Worm (Caenorhabditis elegans): ENCODE results near the gene smrc-1.

Gene smrc-1

DNA sequence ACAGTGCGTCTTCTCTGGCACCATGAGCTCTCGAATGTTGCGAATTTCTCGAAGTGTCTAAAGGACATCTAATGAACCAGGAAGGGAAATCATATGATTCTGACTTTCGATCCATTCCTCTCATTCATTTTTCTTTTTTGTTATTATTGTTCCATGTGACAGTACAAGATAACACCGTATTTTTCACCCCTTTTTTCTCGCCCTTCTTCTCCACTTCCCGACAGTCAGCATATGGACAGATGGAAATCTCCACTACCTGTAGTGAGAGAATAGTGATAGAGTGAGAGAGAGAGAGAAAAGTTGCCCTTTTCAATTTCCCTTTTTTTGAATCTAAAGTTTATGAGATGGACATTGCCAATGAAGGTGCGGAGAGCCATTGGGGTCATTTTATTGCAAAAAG is 29.9 kb upstream of the smrc-1 start:
- TF ChIP-seq flt-1 (GFP tag; IDR thresholded peaks at IDR 0.05) (no peak), ama-1 (optimal IDR thresholded peaks at IDR 0.05) (no peak), aly-1 (tag; optimal IDR thresholded peaks at IDR 0.05) (no peak), pes-1 (GFP tag; IDR thresholded peaks at IDR 0.05) (no peak), ceh-36 (tag; optimal IDR thresholded peaks at IDR 0.05) (no peak), hnd-1 (tag; optimal IDR thresholded peaks at IDR 0.05) (no peak), ceh-13 (GFP tag; optimal IDR thresholded peaks at IDR 0.05) (no peak), ets-7 (tag; optimal IDR thresholded peaks at IDR 0.05) (no peak), tbx-37 (GFP tag; conservative IDR thresholded peaks at IDR 0.05) (no peak)

DNA sequence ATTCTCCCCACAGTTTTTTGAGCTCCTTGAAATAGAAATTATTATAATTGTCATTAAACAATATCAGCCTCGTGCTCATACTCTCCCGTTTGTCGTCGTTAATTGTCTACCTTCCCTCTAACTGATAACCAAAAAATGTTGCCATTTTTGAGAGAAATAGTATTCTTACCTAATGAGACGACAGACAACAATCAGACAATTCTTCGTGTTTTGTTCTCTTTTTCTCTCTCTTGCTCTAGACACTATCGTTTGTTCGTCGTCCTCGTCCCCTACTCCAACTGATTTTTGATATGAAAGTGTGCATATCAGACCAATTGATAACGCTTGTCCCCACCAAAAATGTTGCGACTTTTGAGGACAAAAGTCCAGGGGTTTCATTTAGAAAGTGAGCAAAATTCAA is 29.2 kb upstream of the smrc-1 start:
- TF ChIP-seq hmbx-1 (tag; optimal IDR thresholded peaks at IDR 0.05): no peak
- no peak for TF ChIP-seq ets-7 (tag; optimal IDR thresholded peaks at IDR 0.05)
- TF ChIP-seq ama-1 (optimal IDR thresholded peaks at IDR 0.05): no peak
- TF ChIP-seq flt-1 (GFP tag; IDR thresholded peaks at IDR 0.05): no peak
- no peak for TF ChIP-seq hnd-1 (tag; optimal IDR thresholded peaks at IDR 0.05)

DNA sequence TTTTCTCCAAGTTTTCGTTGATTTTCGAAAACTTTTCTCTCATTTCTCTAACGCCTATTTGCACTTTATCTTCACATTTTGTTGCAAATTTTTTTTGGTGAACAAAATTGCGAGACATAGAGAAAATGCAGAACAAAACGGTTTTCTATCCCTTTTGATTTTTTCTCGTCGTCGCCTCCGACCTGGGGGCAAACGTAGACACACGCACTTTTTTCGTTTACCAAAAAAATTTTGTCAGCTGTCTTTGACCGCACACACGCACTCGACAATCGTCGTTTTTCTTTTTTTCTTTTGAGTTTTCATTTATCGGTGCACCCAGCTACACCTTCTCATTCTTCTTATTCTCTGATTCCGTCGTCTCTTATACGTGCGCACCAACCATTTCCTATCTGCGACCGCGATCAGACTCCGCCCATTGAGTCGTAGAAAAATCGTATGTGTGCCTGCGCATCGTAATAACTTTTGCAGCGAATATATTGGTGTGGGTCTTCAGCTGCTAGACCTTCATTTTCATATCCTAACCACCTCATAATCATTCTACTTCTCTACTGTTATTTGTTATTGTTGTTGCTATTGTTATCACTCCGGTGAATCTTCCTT is 28.3 kb upstream of the smrc-1 start:
- TF ChIP-seq scrt-1 (GFP tag; IDR thresholded peaks at IDR 0.05): no peak

DNA sequence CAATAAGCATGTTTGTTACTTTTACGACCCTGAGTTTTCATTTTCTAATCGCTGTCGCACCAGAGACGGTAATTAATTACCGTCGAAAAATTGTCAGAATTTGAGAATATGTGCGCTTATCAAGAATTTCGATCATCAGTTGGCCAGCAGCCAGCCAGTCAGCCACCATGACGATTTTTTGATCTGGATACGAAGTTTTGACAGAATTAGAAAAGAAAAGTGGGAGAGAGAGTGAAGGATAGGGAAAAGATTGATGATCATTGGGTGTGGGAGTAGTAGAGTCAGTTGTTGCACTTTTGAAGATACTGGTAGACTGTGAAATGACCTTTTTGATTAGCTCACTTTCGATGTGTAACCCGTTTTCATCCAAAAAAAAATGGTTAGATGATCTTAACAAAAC is 26.3 kb upstream of the smrc-1 start:
- TF ChIP-seq pes-1 (GFP tag; IDR thresholded peaks at IDR 0.05) (no peak), F13C5.2 (tag; optimal IDR thresholded peaks at IDR 0.05) (no peak), ceh-36 (tag; optimal IDR thresholded peaks at IDR 0.05) (no peak), tbx-11 (GFP tag; IDR thresholded peaks at IDR 0.05) (no peak)

DNA sequence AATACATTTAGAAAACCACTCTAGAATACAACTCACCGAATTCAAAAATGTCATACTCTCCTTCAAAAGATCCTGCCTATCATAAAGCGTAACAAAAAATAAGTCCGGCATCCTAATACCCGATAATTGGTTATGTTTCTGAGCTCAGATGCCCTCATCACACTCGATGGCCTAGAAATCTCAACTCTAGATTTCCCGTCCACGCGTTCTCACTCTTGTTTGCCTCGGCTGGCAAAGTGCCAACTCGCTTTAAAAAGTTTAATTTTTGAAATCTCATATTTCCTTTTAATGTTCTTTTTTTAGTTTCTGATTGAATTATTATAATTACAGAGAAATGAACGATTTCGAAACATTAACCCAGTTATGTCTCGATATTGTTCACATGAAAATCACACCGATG is 23.0 kb upstream of the smrc-1 start, which contains the start of the genes C56G2.15 and thoc-2:
Gene C56G2.15, minus strand, starts transcription at position 188 of the 400 bp plus-strand sequence.
Gene thoc-2, plus strand, starts transcription at position 331 of the 400 bp plus-strand sequence.
- TF ChIP-seq F13C5.2 (tag; optimal IDR thresholded peaks at IDR 0.05): no peak
- no peak for TF ChIP-seq ceh-36 (tag; optimal IDR thresholded peaks at IDR 0.05)
- TF ChIP-seq pes-1 (GFP tag; IDR thresholded peaks at IDR 0.05): no peak
- no peak for TF ChIP-seq ceh-13 (GFP tag; optimal IDR thresholded peaks at IDR 0.05)
- no peak for TF ChIP-seq hnd-1 (tag; optimal IDR thresholded peaks at IDR 0.05)
- TF ChIP-seq sea-1 (GFP tag; conservative IDR thresholded peaks at IDR 0.05): no peak
- TF ChIP-seq tra-4 (tag; optimal IDR thresholded peaks at IDR 0.05): no peak
- TF ChIP-seq hmbx-1 (tag; optimal IDR thresholded peaks at IDR 0.05): no peak
- no peak for TF ChIP-seq aly-1 (tag; optimal IDR thresholded peaks at IDR 0.05)
- no peak for TF ChIP-seq flt-1 (GFP tag; IDR thresholded peaks at IDR 0.05)
- no peak for TF ChIP-seq tbx-37 (GFP tag; conservative IDR thresholded peaks at IDR 0.05)
- no peak for TF ChIP-seq scrt-1 (GFP tag; IDR thresholded peaks at IDR 0.05)
- no peak for TF ChIP-seq hmg-4 (GFP tag; optimal IDR thresholded peaks at IDR 0.05)
- TF ChIP-seq ets-7 (tag; optimal IDR thresholded peaks at IDR 0.05): no peak

DNA sequence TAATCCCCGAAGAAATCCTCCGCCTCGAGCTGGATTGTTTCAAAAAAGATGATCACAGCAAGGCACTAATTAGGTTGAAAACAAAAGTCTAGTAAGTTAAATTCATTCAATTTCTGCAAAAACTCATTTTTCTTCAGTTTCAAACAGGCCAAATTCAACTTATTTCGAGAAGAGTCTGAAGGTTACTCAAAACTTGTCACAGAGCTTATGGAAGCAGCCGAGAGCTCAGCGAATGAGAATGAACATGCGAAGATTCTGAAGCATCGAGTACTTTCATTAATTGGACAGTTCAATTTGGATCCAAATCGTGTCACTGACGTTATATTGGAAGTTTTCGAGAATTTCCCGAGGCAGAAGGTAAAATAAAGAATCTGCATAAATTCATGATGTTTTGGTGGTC is 22.2 kb upstream of the smrc-1 start:
- TF ChIP-seq ceh-13 (GFP tag; optimal IDR thresholded peaks at IDR 0.05): no peak
- no peak for TF ChIP-seq ets-7 (tag; optimal IDR thresholded peaks at IDR 0.05)
- TF ChIP-seq tbx-37 (GFP tag; conservative IDR thresholded peaks at IDR 0.05): no peak
- no peak for TF ChIP-seq ama-1 (optimal IDR thresholded peaks at IDR 0.05)
- TF ChIP-seq B0310.2 (tag; optimal IDR thresholded peaks at IDR 0.05): no peak
- TF ChIP-seq hmg-4 (GFP tag; optimal IDR thresholded peaks at IDR 0.05): no peak
- no peak for TF ChIP-seq flt-1 (GFP tag; IDR thresholded peaks at IDR 0.05)
- TF ChIP-seq sea-1 (GFP tag; conservative IDR thresholded peaks at IDR 0.05): no peak
- no peak for TF ChIP-seq hnd-1 (tag; optimal IDR thresholded peaks at IDR 0.05)
- TF ChIP-seq tra-4 (tag; optimal IDR thresholded peaks at IDR 0.05): no peak
- TF ChIP-seq hmbx-1 (tag; optimal IDR thresholded peaks at IDR 0.05): no peak
- TF ChIP-seq F13C5.2 (tag; optimal IDR thresholded peaks at IDR 0.05): no peak
- TF ChIP-seq tbx-11 (GFP tag; IDR thresholded peaks at IDR 0.05): no peak
- no peak for TF ChIP-seq pes-1 (GFP tag; IDR thresholded peaks at IDR 0.05)
- TF ChIP-seq scrt-1 (GFP tag; IDR thresholded peaks at IDR 0.05): no peak
- no peak for TF ChIP-seq ceh-36 (tag; optimal IDR thresholded peaks at IDR 0.05)

DNA sequence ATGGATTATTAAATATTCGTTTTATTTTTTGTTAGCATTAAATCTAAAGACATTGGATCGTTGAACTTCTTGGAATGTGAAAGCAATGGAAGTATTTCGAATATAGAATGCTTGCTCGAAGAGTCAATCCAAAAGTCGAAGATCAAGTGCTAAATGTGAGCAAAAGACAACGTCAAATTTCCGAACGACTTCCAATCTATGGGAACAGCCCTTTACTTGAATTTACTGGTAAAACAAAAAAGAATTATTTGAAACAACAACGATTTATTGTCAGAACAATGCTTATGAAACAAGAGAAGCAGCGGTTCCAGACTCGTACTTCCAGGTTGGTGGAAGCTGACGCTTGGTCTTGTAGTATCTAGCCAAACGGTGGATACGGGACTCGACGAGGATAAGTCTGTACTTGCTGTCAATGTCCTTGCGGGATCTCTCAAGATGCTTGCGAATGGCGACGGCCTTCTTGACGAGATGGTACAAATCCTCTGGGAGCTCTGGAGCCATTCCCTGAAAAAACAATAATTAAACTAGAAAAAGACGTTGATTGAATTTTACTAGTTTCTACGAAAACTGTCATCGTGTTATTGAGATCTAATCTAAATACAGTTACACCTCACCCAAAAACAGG is 16.8 kb upstream of the smrc-1 start:
- no peak for TF ChIP-seq sea-1 (GFP tag; conservative IDR thresholded peaks at IDR 0.05)
- TF ChIP-seq hmbx-1 (tag; optimal IDR thresholded peaks at IDR 0.05): no peak
- TF ChIP-seq tbx-11 (GFP tag; IDR thresholded peaks at IDR 0.05): no peak
- TF ChIP-seq pes-1 (GFP tag; IDR thresholded peaks at IDR 0.05): no peak
- TF ChIP-seq scrt-1 (GFP tag; IDR thresholded peaks at IDR 0.05): no peak
- no peak for TF ChIP-seq flt-1 (GFP tag; IDR thresholded peaks at IDR 0.05)
- no peak for TF ChIP-seq F13C5.2 (tag; optimal IDR thresholded peaks at IDR 0.05)
- no peak for TF ChIP-seq hnd-1 (tag; optimal IDR thresholded peaks at IDR 0.05)
- TF ChIP-seq B0310.2 (tag; optimal IDR thresholded peaks at IDR 0.05): no peak
- no peak for TF ChIP-seq tbx-37 (GFP tag; conservative IDR thresholded peaks at IDR 0.05)
- TF ChIP-seq hmg-4 (GFP tag; optimal IDR thresholded peaks at IDR 0.05): no peak
- TF ChIP-seq tra-4 (tag; optimal IDR thresholded peaks at IDR 0.05): no peak
- no peak for TF ChIP-seq ets-7 (tag; optimal IDR thresholded peaks at IDR 0.05)
- no peak for TF ChIP-seq ceh-13 (GFP tag; optimal IDR thresholded peaks at IDR 0.05)
- TF ChIP-seq ama-1 (optimal IDR thresholded peaks at IDR 0.05): no peak

DNA sequence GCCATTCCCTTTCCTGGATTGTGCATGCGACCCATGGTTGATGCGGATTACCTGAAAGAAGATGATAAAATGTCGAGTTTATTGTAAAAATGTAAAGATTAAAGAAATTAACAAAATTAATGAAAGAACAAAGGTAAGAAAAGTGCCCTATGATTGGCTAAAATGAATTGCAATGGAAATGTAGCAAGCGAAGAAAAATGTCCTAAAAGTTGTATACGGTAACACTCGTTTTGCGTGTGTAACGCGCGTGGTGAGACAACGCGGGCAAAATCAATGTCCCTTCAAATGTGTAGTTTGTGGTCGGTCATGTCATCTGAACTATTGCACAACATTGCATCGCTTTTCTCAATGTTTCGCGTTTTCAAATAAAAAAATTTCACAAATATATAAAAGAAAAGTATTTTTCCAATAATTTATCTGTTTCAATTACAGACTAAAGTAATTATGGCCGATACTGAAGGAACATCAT is 15.8 kb upstream of the smrc-1 start, which contains the start of the genes rps-13 and nfx-1:
Gene rps-13, minus strand, starts transcription at position 51 of the 469 bp plus-strand sequence.
Gene nfx-1, plus strand, starts transcription at position 433 of the 469 bp plus-strand sequence.
- no peak for TF ChIP-seq scrt-1 (GFP tag; IDR thresholded peaks at IDR 0.05)
- no peak for TF ChIP-seq ceh-13 (GFP tag; optimal IDR thresholded peaks at IDR 0.05)
- TF ChIP-seq hnd-1 (tag; optimal IDR thresholded peaks at IDR 0.05): no peak
- no peak for TF ChIP-seq B0310.2 (tag; optimal IDR thresholded peaks at IDR 0.05)
- no peak for TF ChIP-seq ets-7 (tag; optimal IDR thresholded peaks at IDR 0.05)
- peak; percentile 24 for TF ChIP-seq F13C5.2 (tag; optimal IDR thresholded peaks at IDR 0.05)
- TF ChIP-seq pes-1 (GFP tag; IDR thresholded peaks at IDR 0.05): no peak
